Worm (Caenorhabditis elegans) whole organism, midembryonic: ENCODE measurements around the gene pcrg-1.

Source experiments
- T22C8.4 ChIP-seq: fragments of 200-800 bp; sonication (Bioruptor generic); IDR thresholded peaks from 2 replicates; pipeline ENCODE4 v1.3.6; 2022; ENCODE audit warnings: missing genetic modification characterization, missing compliant biosample characterization
- cog-1 ChIP-seq: sonication (generic microtip); optimal IDR thresholded peaks from 2 replicates; lab custom pipeline; 2016; ENCODE audit warnings: missing genetic modification characterization, missing compliant biosample characterization
- flt-1 ChIP-seq: fragments of 200-800 bp; sonication (Bioruptor generic); IDR thresholded peaks from 2 replicates; pipeline ENCODE4 v1.3.6; 2022; ENCODE audit warnings: missing genetic modification characterization, missing compliant biosample characterization
- klf-2 ChIP-seq: fragments of 200-800 bp; sonication (Bioruptor generic); conservative IDR thresholded peaks from 2 replicates; pipeline ENCODE4 v1.3.6; 2022; ENCODE audit warnings: missing genetic modification reagents, missing genetic modification characterization, missing compliant biosample characterization
- med-1 ChIP-seq: sonication (generic microtip); optimal IDR thresholded peaks from 2 replicates; lab custom pipeline; 2017; ENCODE audit warnings: missing genetic modification characterization, mild to moderate bottlenecking, missing compliant biosample characterization, antibody characterized with exemption, missing genetic modification reagents; ENCODE audit not compliant: insufficient read depth
- ref-1 ChIP-seq: fragments of 200-800 bp; sonication (Bioruptor generic); conservative IDR thresholded peaks from 2 replicates; pipeline ENCODE4 v1.3.6; 2022; ENCODE audit warnings: missing genetic modification reagents, missing genetic modification characterization, missing compliant biosample characterization
- tab-1 ChIP-seq: fragments of 200-800 bp; sonication (Bioruptor generic); IDR thresholded peaks from 2 replicates; pipeline ENCODE4 v1.3.6; 2022; ENCODE audit warnings: missing genetic modification characterization, missing compliant biosample characterization
- ztf-23 ChIP-seq: fragments of 200-800 bp; sonication (Bioruptor generic); IDR thresholded peaks from 2 replicates; pipeline ENCODE4 v1.3.6; 2022; ENCODE audit warnings: missing genetic modification reagents, missing genetic modification characterization, missing compliant biosample characterization
- ztf-29 ChIP-seq: fragments of 200-800 bp; sonication (Bioruptor generic); IDR thresholded peaks from 2 replicates; pipeline ENCODE4 v1.3.6; 2022; ENCODE audit warnings: missing genetic modification reagents, missing genetic modification characterization, missing compliant biosample characterization

pcrg-1 gene

ce11 chrII:7210187-7210586, 9.8 kb downstream of the pcrg-1 start, which contains the start of gene E04F6.15:
E04F6.15 (minus strand) TSS chrII:7210287.
- TF ChIP-seq ztf-29 (GFP tag; lab: Robert Waterston, UW), result no peak
- no peak for TF ChIP-seq tab-1 (GFP tag; lab: Robert Waterston, UW)
- no peak for TF ChIP-seq flt-1 (GFP tag; lab: Robert Waterston, UW)
- TF ChIP-seq cog-1, result no peak
- TF ChIP-seq med-1 (GFP tag; lab: Kevin White, UChicago), result no peak
- no peak for TF ChIP-seq ref-1
- TF ChIP-seq klf-2, result no peak

- TF ChIP-seq tab-1 (GFP tag; lab: Robert Waterston, UW) (no peak), ref-1 (no peak), ztf-29 (GFP tag; lab: Robert Waterston, UW) (no peak), klf-2 (no peak), cog-1 (no peak), T22C8.4 (GFP tag; lab: Robert Waterston, UW) (no peak), ztf-23 (GFP tag; lab: Robert Waterston, UW) (no peak), med-1 (GFP tag; lab: Kevin White, UChicago) (no peak), flt-1 (GFP tag; lab: Robert Waterston, UW) (no peak)
These were observed 10.9 kb downstream of the pcrg-1 start, which contains the start of gene E04F6.8 for ce11 chrII:7211280-7211679. E04F6.8 (minus strand) TSS chrII:7211380.

ce11 chrII:7212059-7212458, 11.7 kb downstream of the pcrg-1 start, which contains the start of gene E04F6.9:
E04F6.9 (minus strand) TSS chrII:7212159.
- no peak for TF ChIP-seq T22C8.4 (GFP tag; lab: Robert Waterston, UW)
- TF ChIP-seq cog-1, result no peak
- TF ChIP-seq flt-1 (GFP tag; lab: Robert Waterston, UW), result no peak
- no peak for TF ChIP-seq ztf-29 (GFP tag; lab: Robert Waterston, UW)
- no peak for TF ChIP-seq med-1 (GFP tag; lab: Kevin White, UChicago)
- no peak for TF ChIP-seq ztf-23 (GFP tag; lab: Robert Waterston, UW)
- no peak for TF ChIP-seq tab-1 (GFP tag; lab: Robert Waterston, UW)
- TF ChIP-seq ref-1, result no peak
- no peak for TF ChIP-seq klf-2

ce11 chrII:7217047-7217446, 16.7 kb downstream of the pcrg-1 start, which contains the start of gene E04F6.10:
E04F6.10 (minus strand) TSS chrII:7217147.
- TF ChIP-seq cog-1 (no peak), T22C8.4 (GFP tag; lab: Robert Waterston, UW) (no peak), tab-1 (GFP tag; lab: Robert Waterston, UW) (no peak), ref-1 (no peak), flt-1 (GFP tag; lab: Robert Waterston, UW) (no peak), klf-2 (no peak), ztf-29 (GFP tag; lab: Robert Waterston, UW) (no peak), med-1 (GFP tag; lab: Kevin White, UChicago) (no peak), ztf-23 (GFP tag; lab: Robert Waterston, UW) (no peak)

- TF ChIP-seq klf-2, result no peak
These were observed 23.7 kb downstream of the pcrg-1 start for ce11 chrII:7224074-7224473.

- TF ChIP-seq T22C8.4 (GFP tag; lab: Robert Waterston, UW), result no peak
- TF ChIP-seq flt-1 (GFP tag; lab: Robert Waterston, UW), result no peak
- no peak for TF ChIP-seq tab-1 (GFP tag; lab: Robert Waterston, UW)
- TF ChIP-seq med-1 (GFP tag; lab: Kevin White, UChicago), result no peak
- no peak for TF ChIP-seq ref-1
- TF ChIP-seq ztf-29 (GFP tag; lab: Robert Waterston, UW), result no peak
- TF ChIP-seq cog-1, result no peak
- no peak for TF ChIP-seq ztf-23 (GFP tag; lab: Robert Waterston, UW)
- TF ChIP-seq klf-2, result no peak
These were observed 25.6 kb downstream of the pcrg-1 start, which contains the start of gene clh-3 for ce11 chrII:7225864-7226522. clh-3 (minus strand) TSS chrII:7225914.

- TF ChIP-seq ztf-23 (GFP tag; lab: Robert Waterston, UW) (no peak), klf-2 (no peak), flt-1 (GFP tag; lab: Robert Waterston, UW) (no peak), ref-1 (no peak), med-1 (GFP tag; lab: Kevin White, UChicago) (no peak), cog-1 (no peak), ztf-29 (GFP tag; lab: Robert Waterston, UW) (no peak), tab-1 (GFP tag; lab: Robert Waterston, UW) (no peak), T22C8.4 (GFP tag; lab: Robert Waterston, UW) (no peak)
These were observed 28.4 kb downstream of the pcrg-1 start, which contains the start of gene F32A5.4 for ce11 chrII:7228646-7229200. F32A5.4 (plus strand) TSS chrII:7229150.

- no peak for TF ChIP-seq ref-1
- no peak for TF ChIP-seq tab-1 (GFP tag; lab: Robert Waterston, UW)
- no peak for TF ChIP-seq ztf-29 (GFP tag; lab: Robert Waterston, UW)
- TF ChIP-seq ztf-23 (GFP tag; lab: Robert Waterston, UW), result no peak
- TF ChIP-seq flt-1 (GFP tag; lab: Robert Waterston, UW), result no peak
- TF ChIP-seq T22C8.4 (GFP tag; lab: Robert Waterston, UW), result no peak
- no peak for TF ChIP-seq med-1 (GFP tag; lab: Kevin White, UChicago)
- no peak for TF ChIP-seq cog-1
- no peak for TF ChIP-seq klf-2
These were observed 30.3 kb downstream of the pcrg-1 start for ce11 chrII:7230684-7231083.

- no peak for TF ChIP-seq cog-1
- TF ChIP-seq klf-2, result no peak
- no peak for TF ChIP-seq tab-1 (GFP tag; lab: Robert Waterston, UW)
- no peak for TF ChIP-seq med-1 (GFP tag; lab: Kevin White, UChicago)
These were observed 31.6 kb downstream of the pcrg-1 start for ce11 chrII:7231951-7232350.

ce11 chrII:7232517-7232916, 32.2 kb downstream of the pcrg-1 start, which contains the start of gene ctsa-3.1:
ctsa-3.1 (plus strand) TSS chrII:7232853.
- TF ChIP-seq T22C8.4 (GFP tag; lab: Robert Waterston, UW) (no peak), ref-1 (no peak), tab-1 (GFP tag; lab: Robert Waterston, UW) (no peak), klf-2 (no peak)
